Worm (Caenorhabditis elegans) whole organism, L1 larva: ENCODE measurements around the gene C30A5.10.
A peak's percentile ranks its signal among the peaks of the same experiment; 100 is the strongest.

Source experiments
- C34B4.2 ChIP-seq: sonication (generic microtip); optimal IDR thresholded peaks from 2 replicates; lab custom pipeline; 2017; ENCODE audit warnings: mild to moderate bottlenecking, missing genetic modification characterization, missing compliant biosample characterization
- aha-1 ChIP-seq: fragments of 150-350 bp; optimal IDR thresholded peaks from 2 replicates; lab custom pipeline; 2014; ENCODE audit warnings: missing biosample characterization, missing genetic modification characterization
- alr-1 ChIP-seq: fragments of 200-800 bp; sonication (Bioruptor generic); optimal IDR thresholded peaks from 2 replicates; lab custom pipeline; 2018; ENCODE audit warnings: borderline replicate concordance, mild to moderate bottlenecking, missing genetic modification characterization, missing compliant biosample characterization
- blmp-1 ChIP-seq: fragments of 150-350 bp; optimal IDR thresholded peaks from 2 replicates; lab custom pipeline; 2014; ENCODE audit warnings: missing biosample characterization, missing genetic modification characterization
- dsc-1 ChIP-seq: sonication (generic microtip); optimal IDR thresholded peaks from 2 replicates; lab custom pipeline; 2016; ENCODE audit warnings: mild to moderate bottlenecking, missing genetic modification characterization, missing compliant biosample characterization
- efl-1 ChIP-seq, 4 experiments: fragments of 150-350 bp; optimal IDR thresholded peaks in 3 of 4; peaks in 1 of 4; 1 replicate in 1 of 4; 2 replicates in 3 of 4; lab custom pipeline; 2014; ENCODE audit warnings: missing biosample characterization in 2 of 4, missing genetic modification characterization in 2 of 4, missing genetic modification reagents in 2 of 4
- egl-13 ChIP-seq: sonication (generic microtip); optimal IDR thresholded peaks from 2 replicates; lab custom pipeline; 2016; ENCODE audit warnings: missing genotype, missing genetic modification reagents, missing genetic modification characterization, missing compliant biosample characterization
- elt-2 ChIP-seq: sonication (generic microtip); optimal IDR thresholded peaks from 2 replicates; lab custom pipeline; 2016; ENCODE audit warnings: missing genetic modification characterization, mild to moderate bottlenecking, inconsistent platforms, missing compliant biosample characterization, missing genetic modification reagents
- fkh-10 ChIP-seq: sonication (generic microtip); optimal IDR thresholded peaks from 2 replicates; lab custom pipeline; 2017; ENCODE audit warnings: missing biosample characterization, missing genetic modification reagents, missing genetic modification characterization
- fos-1 ChIP-seq: fragments of 150-350 bp; optimal IDR thresholded peaks from 2 replicates; lab custom pipeline; 2014; ENCODE audit warnings: missing biosample characterization, missing genetic modification characterization
- hlh-17 ChIP-seq: fragments of 200-800 bp; sonication (Bioruptor generic); optimal IDR thresholded peaks from 2 replicates; lab custom pipeline; 2018; ENCODE audit warnings: missing genetic modification characterization, mild to moderate bottlenecking, missing compliant biosample characterization, moderate library complexity, borderline replicate concordance
- isw-1 ChIP-seq: fragments of 200-800 bp; sonication (Bioruptor generic); IDR thresholded peaks from 2 replicates; pipeline ENCODE4 v1.3.6; 2022; ENCODE audit warnings: missing genetic modification characterization, missing compliant biosample characterization
- jun-1 ChIP-seq: fragments of 150-350 bp; optimal IDR thresholded peaks from 2 replicates; lab custom pipeline; 2014; ENCODE audit warnings: missing biosample characterization, missing genetic modification reagents, missing genetic modification characterization
- lin-13 ChIP-seq: fragments of 150-350 bp; optimal IDR thresholded peaks from 2 replicates; lab custom pipeline; 2014; ENCODE audit warnings: missing biosample characterization, missing genetic modification reagents, missing genetic modification characterization
- lin-14 ChIP-seq: fragments of 200-800 bp; sonication (Bioruptor generic); optimal IDR thresholded peaks from 2 replicates; lab custom pipeline; 2018; ENCODE audit warnings: mild to moderate bottlenecking, missing genetic modification characterization, moderate library complexity, missing compliant biosample characterization
- lin-15B ChIP-seq: fragments of 150-350 bp; sonication (generic microtip); optimal IDR thresholded peaks from 3 replicates; lab custom pipeline; 2014; ENCODE audit warnings: missing biosample characterization, missing genetic modification characterization
- lin-39 ChIP-seq: fragments of 150-350 bp; optimal IDR thresholded peaks from 2 replicates; lab custom pipeline; 2014; ENCODE audit warnings: missing biosample characterization, missing genetic modification reagents, missing genetic modification characterization
- mep-1 ChIP-seq: fragments of 150-350 bp; optimal IDR thresholded peaks from 2 replicates; lab custom pipeline; 2014; ENCODE audit warnings: missing biosample characterization, missing genetic modification characterization
- nhr-19 ChIP-seq: fragments of 200-800 bp; sonication (Bioruptor generic); conservative IDR thresholded peaks from 2 replicates; pipeline ENCODE4 v1.3.6; 2022; ENCODE audit warnings: missing genetic modification characterization, missing compliant biosample characterization
- nhr-20 ChIP-seq: sonication (generic microtip); optimal IDR thresholded peaks from 2 replicates; lab custom pipeline; 2016; ENCODE audit warnings: mild to moderate bottlenecking, missing genetic modification characterization, missing compliant biosample characterization
- nhr-28 ChIP-seq: fragments of 150-350 bp; optimal IDR thresholded peaks from 2 replicates; lab custom pipeline; 2014; ENCODE audit warnings: missing biosample characterization, missing genetic modification characterization
- nhr-47 ChIP-seq: sonication (generic microtip); optimal IDR thresholded peaks from 2 replicates; lab custom pipeline; 2016; ENCODE audit warnings: mild to moderate bottlenecking, missing genetic modification characterization, moderate library complexity, missing compliant biosample characterization
- nhr-71 ChIP-seq: sonication (generic microtip); optimal IDR thresholded peaks from 2 replicates; lab custom pipeline; 2016; ENCODE audit warnings: mild to moderate bottlenecking, missing genetic modification characterization, moderate library complexity, missing compliant biosample characterization
- nhr-77 ChIP-seq: fragments of 150-350 bp; optimal IDR thresholded peaks from 2 replicates; lab custom pipeline; 2014; ENCODE audit warnings: missing biosample characterization, missing genetic modification characterization
- nhr-85 ChIP-seq: sonication (generic microtip); peaks from one replicate; lab custom pipeline; 2016; ENCODE audit warnings: missing genetic modification characterization, inconsistent platforms, missing compliant biosample characterization
- pax-3 ChIP-seq: fragments of 200-800 bp; sonication (Bioruptor generic); optimal IDR thresholded peaks from 2 replicates; lab custom pipeline; 2018; ENCODE audit warnings: mild to moderate bottlenecking, missing genetic modification characterization, moderate library complexity, missing compliant biosample characterization
- skn-1 ChIP-seq: fragments of 150-350 bp; optimal IDR thresholded peaks from 2 replicates; lab custom pipeline; 2014; ENCODE audit warnings: missing biosample characterization, missing genetic modification characterization
- snpc-4 ChIP-seq: fragments of 150-350 bp; optimal IDR thresholded peaks from 2 replicates; lab custom pipeline; 2014; ENCODE audit warnings: missing biosample characterization, missing genetic modification characterization
- snu-23 ChIP-seq: sonication (generic microtip); optimal IDR thresholded peaks from 2 replicates; lab custom pipeline; 2016; ENCODE audit warnings: missing genetic modification characterization, missing compliant biosample characterization
- unc-30 ChIP-seq: sonication (generic microtip); optimal IDR thresholded peaks from 2 replicates; lab custom pipeline; 2017; ENCODE audit warnings: missing biosample characterization, missing genetic modification characterization
- zag-1 ChIP-seq: fragments of 150-350 bp; optimal IDR thresholded peaks from 2 replicates; lab custom pipeline; 2014; ENCODE audit warnings: missing biosample characterization, missing genetic modification characterization
- ztf-11 ChIP-seq, 2 experiments: sonication (generic microtip); optimal IDR thresholded peaks; 2 replicates each; lab custom pipeline; 2016 to 2017; ENCODE audit warnings: missing genetic modification characterization in 2 of 2, missing biosample characterization in 1 of 2, missing compliant biosample characterization in 1 of 2

Gene C30A5.10

DNA sequence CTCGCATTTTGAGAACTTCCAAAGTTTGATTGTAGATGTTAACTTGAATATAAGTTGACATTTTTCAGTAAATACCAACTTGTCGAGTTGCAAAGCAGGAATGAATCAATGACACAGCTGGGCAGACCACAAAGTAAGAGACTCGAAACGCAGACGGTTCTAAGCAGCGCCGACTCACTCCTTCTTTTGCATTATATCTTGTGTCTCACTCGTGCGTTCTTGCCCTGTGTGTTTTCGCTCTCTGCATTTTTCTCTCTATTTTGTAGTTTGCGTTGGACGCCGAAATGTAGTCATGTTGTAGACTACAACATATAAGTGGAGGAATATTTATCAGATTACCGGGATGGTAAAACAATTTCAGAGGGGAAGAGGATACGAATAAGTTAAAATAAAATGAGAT lies 33.1 kb upstream of the C30A5.10 start, which contains the start of gene C02F5.12 (continued):
- TF ChIP-seq nhr-85 (tag; lab: Kevin White, UChicago) = peak; percentile 46
- TF ChIP-seq ztf-11 (tag; optimal IDR thresholded peaks at IDR 0.05; lab: Kevin White, UChicago) = no peak
- TF ChIP-seq nhr-71 = peak; percentile 51
- TF ChIP-seq fos-1 (tag; lab: Kevin White, UChicago) = no peak
- no peak for TF ChIP-seq C34B4.2 (tag; lab: Kevin White, UChicago)
- TF ChIP-seq isw-1 (GFP tag; lab: Robert Waterston, UW) = no peak
- TF ChIP-seq lin-14 (GFP tag; lab: Kevin White, UChicago) = peak; percentile 32
- no peak for TF ChIP-seq aha-1 (tag; lab: Kevin White, UChicago)
- no peak for TF ChIP-seq skn-1 (tag; lab: Kevin White, UChicago)
- TF ChIP-seq nhr-77 = no peak
- peak; percentile 39 for TF ChIP-seq snu-23 (GFP tag; lab: Kevin White, UChicago)

DNA sequence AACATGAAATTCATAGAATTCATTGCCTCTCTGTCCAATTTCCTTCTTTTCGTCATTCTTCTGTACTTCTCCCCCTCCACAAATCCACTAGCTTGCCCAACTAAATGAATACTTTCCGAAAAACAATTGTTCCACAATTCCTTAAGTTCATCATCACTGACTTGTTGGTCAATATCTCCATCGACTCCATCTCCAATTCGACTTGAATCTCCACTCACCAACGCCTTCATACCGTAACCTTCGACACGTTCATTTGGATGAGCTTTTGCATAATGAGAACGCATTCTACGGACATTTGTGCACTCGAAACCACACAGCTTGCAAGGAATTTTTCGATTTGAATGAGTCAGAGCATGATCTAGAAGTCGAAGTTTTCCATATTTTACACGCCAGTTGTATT lies 31.3 kb upstream of the C30A5.10 start:
- TF ChIP-seq hlh-17 (GFP tag; lab: Kevin White, UChicago) = no peak
- no peak for TF ChIP-seq dsc-1
- no peak for TF ChIP-seq nhr-28 (tag; lab: Kevin White, UChicago)
- TF ChIP-seq fos-1 (tag; lab: Kevin White, UChicago) = no peak
- TF ChIP-seq egl-13 (tag; lab: Kevin White, UChicago) = no peak
- TF ChIP-seq lin-14 (GFP tag; lab: Kevin White, UChicago) = no peak
- TF ChIP-seq unc-30 (tag; lab: Kevin White, UChicago) = no peak
- no peak for TF ChIP-seq mep-1 (tag; lab: Kevin White, UChicago)

DNA sequence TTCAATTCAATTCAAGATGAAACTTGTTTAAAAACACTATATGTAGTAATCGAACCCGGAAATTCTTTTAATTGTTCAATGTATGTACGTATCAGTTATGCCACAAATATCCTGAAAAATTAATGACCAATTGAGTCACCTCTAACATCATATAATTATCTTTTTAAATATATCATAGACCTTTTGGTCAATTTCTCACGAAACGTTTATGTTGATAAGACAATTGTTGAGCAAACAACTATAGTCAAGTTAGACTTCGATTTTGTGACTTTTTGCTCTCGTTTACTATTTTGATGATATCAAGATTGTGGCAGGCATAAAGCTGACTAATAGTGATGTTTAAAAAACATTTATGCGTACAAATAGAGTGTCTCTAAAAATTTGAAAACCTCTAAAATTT lies 30.6 kb upstream of the C30A5.10 start:
- peak; percentile 12 for TF ChIP-seq nhr-20
- no peak for TF ChIP-seq skn-1 (tag; lab: Kevin White, UChicago)
- TF ChIP-seq zag-1 (tag; lab: Kevin White, UChicago) = no peak

DNA sequence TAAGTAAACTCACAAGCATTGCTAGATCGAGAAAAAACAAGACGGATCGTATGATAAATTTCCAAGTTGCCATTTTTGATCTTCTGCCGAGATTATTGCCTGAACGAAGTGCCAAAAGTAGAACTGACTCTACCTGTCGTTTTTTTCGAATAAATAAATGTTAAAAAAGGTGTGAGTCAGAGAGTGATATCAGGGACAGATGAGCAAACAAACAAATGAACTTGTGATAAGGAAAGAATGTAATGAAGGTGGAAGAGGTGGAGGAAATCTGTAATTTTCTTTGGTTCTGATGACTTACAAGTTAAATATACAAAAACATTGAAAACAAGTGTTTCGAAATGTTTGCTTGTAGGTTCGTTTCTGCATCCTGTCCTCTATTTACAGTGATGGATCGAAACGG lies 29.6 kb upstream of the C30A5.10 start, which contains the start of gene tsp-1:
tsp-1 (minus strand) TSS at position 99 of the 400 bp plus-strand sequence.
- no peak for TF ChIP-seq jun-1
- TF ChIP-seq pax-3 (tag; lab: Kevin White, UChicago) = no peak
- no peak for TF ChIP-seq efl-1 (optimal IDR thresholded peaks at IDR 0.05; lab: Kevin White, UChicago)
- TF ChIP-seq efl-1 (GFP tag; optimal IDR thresholded peaks at IDR 0.05 in 1 of 2; lab: Kevin White, UChicago) = peak in 1 of 2 experiments; percentile 69
- no peak for TF ChIP-seq unc-30 (tag; lab: Kevin White, UChicago)
- TF ChIP-seq dsc-1 = no peak
- no peak for TF ChIP-seq alr-1 (tag; lab: Kevin White, UChicago)
- TF ChIP-seq nhr-47 = no peak
- no peak for TF ChIP-seq lin-13 (GFP tag; lab: Kevin White, UChicago)
- TF ChIP-seq, all 84 proteins: peak for 1

DNA sequence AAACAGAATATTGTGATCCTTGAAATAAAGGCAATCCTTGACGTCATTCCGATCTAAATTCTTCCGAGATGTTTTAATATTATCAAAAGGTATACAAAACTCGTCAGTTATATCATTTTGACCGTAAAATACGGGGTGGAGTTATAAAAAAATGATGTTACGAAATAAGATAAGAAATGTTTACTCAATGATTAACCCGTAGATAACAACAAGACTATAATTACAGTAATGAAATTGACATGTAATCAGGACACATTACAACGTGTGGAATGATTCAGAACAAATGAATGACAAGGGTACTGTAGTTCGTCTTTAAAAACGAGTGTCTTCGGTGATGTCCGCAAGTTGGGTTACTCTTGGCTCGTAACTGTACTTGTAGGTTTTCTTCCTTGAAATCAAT lies 28.2 kb upstream of the C30A5.10 start, which contains the start of gene tsp-2:
tsp-2 (minus strand) TSS at position 109 of the 400 bp plus-strand sequence.
- TF ChIP-seq fkh-10 (GFP tag; lab: Kevin White, UChicago) = no peak
- TF ChIP-seq elt-2 = peak; percentile 47
- no peak for TF ChIP-seq hlh-17 (GFP tag; lab: Kevin White, UChicago)
- no peak for TF ChIP-seq blmp-1

DNA sequence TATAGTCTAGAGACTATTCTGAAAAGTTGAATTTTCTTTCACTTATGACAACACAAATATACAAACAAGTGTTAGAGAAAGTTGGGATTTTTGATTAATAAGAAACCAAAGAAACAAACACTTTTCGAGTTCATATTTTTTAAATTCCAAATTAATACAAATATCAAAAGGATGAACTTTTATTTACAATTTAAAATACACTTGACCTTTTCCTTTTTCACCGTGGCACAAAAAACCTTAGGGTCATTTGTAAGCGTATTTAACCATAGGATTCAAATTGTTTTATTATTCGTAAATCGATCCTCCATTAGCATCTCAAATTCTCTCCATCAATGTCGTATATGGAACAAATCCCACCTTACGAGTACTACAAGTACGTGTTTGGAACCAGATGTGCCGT lies 26.2 kb upstream of the C30A5.10 start, which contains the start of gene C02F5.5:
C02F5.5 (plus strand) TSS at position 301 of the 400 bp plus-strand sequence.
- TF ChIP-seq lin-39 (tag; lab: Kevin White, UChicago) (no peak), nhr-19 (GFP tag; lab: Robert Waterston, UW) (no peak), nhr-28 (tag; lab: Kevin White, UChicago) (no peak), snpc-4 (tag; lab: Kevin White, UChicago) (no peak), lin-15B (tag; lab: Kevin White, UChicago) (no peak)
